Fruit fly (Drosophila melanogaster) whole organism, adult: ENCODE data around the gene CG32650.

ENCODE experiments used
- CG11617 ChIP-seq: fragments of 200-800 bp; sonication (Bioruptor generic); optimal IDR thresholded peaks from 2 replicates; lab custom pipeline; 2017; ENCODE audit warnings: mild to moderate bottlenecking, missing biosample characterization, missing genetic modification reagents, missing genetic modification characterization
- CG12768 ChIP-seq: fragments of 200-800 bp; sonication (Bioruptor generic); optimal IDR thresholded peaks from 2 replicates; lab custom pipeline; 2017; ENCODE audit warnings: missing biosample characterization, missing genetic modification characterization, mild to moderate bottlenecking, moderate library complexity, missing genetic modification reagents
- CG14711 ChIP-seq: fragments of 200-800 bp; sonication (Bioruptor generic); optimal IDR thresholded peaks from 2 replicates; lab custom pipeline; 2018; ENCODE audit warnings: missing biosample characterization, mild to moderate bottlenecking, missing genetic modification characterization, moderate library complexity
- CG1620 ChIP-seq: fragments of 200-800 bp; sonication (Bioruptor generic); optimal IDR thresholded peaks from 2 replicates; lab custom pipeline; 2016; ENCODE audit warnings: missing biosample characterization, missing genetic modification characterization
- CG33017 ChIP-seq: fragments of 200-800 bp; sonication (Bioruptor generic); optimal IDR thresholded peaks from 2 replicates; lab custom pipeline; 2018; ENCODE audit warnings: missing biosample characterization, mild to moderate bottlenecking, missing genetic modification characterization, moderate library complexity
- CG5204 ChIP-seq: fragments of 200-800 bp; sonication (Bioruptor generic); optimal IDR thresholded peaks from 2 replicates; lab custom pipeline; 2016; ENCODE audit warnings: missing biosample characterization, missing genetic modification characterization
- CG7045 ChIP-seq: fragments of 200-800 bp; sonication (Bioruptor generic); optimal IDR thresholded peaks from 2 replicates; lab custom pipeline; 2017; ENCODE audit warnings: missing biosample characterization, mild to moderate bottlenecking, missing genetic modification characterization
- CG7101 ChIP-seq: fragments of 200-800 bp; sonication (Bioruptor generic); optimal IDR thresholded peaks from 2 replicates; lab custom pipeline; 2018; ENCODE audit warnings: missing biosample characterization, mild to moderate bottlenecking, missing genetic modification characterization, moderate library complexity
- Clk ChIP-seq: fragments of 200-800 bp; sonication (Bioruptor generic); optimal IDR thresholded peaks from 2 replicates; lab custom pipeline; 2017; ENCODE audit warnings: missing biosample characterization, missing genetic modification characterization
- Crg-1 ChIP-seq: fragments of 200-800 bp; sonication (Bioruptor generic); optimal IDR thresholded peaks from 2 replicates; lab custom pipeline; 2016; ENCODE audit warnings: missing biosample characterization, missing genetic modification characterization
- Hr96 ChIP-seq: fragments of 200-800 bp; sonication (Bioruptor generic); optimal IDR thresholded peaks from 2 replicates; lab custom pipeline; 2016; ENCODE audit warnings: missing biosample characterization, missing genetic modification characterization
- Mnt ChIP-seq: fragments of 200-800 bp; sonication (Bioruptor generic); optimal IDR thresholded peaks from 2 replicates; lab custom pipeline; 2016; ENCODE audit warnings: missing biosample characterization, mild to moderate bottlenecking, missing genetic modification characterization
- bab1 ChIP-seq: fragments of 200-800 bp; sonication (Bioruptor generic); optimal IDR thresholded peaks from 3 replicates; lab custom pipeline; 2019; ENCODE audit warnings: missing biosample characterization, mild to moderate bottlenecking, missing genetic modification characterization, moderate library complexity
- cic ChIP-seq: fragments of 200-800 bp; sonication (Bioruptor generic); optimal IDR thresholded peaks from 2 replicates; lab custom pipeline; 2017; ENCODE audit warnings: missing biosample characterization, mild to moderate bottlenecking, missing genetic modification characterization, moderate library complexity
- cnc ChIP-seq, 2 experiments: fragments of >200 bp; optimal IDR thresholded peaks; 2 replicates each; lab custom pipeline; 2017
- kay ChIP-seq: fragments of 200-800 bp; sonication (Bioruptor generic); peaks from one replicate; lab custom pipeline; 2016; ENCODE audit warnings: missing biosample characterization, missing genetic modification characterization, borderline replicate concordance
- ovo ChIP-seq: fragments of 200-800 bp; sonication (Bioruptor generic); optimal IDR thresholded peaks from 2 replicates; lab custom pipeline; 2016; ENCODE audit warnings: missing biosample characterization, missing genetic modification characterization
- pad ChIP-seq: fragments of 200-800 bp; sonication (Bioruptor generic); optimal IDR thresholded peaks from 3 replicates; lab custom pipeline; 2017; ENCODE audit warnings: missing biosample characterization, missing genetic modification characterization, mild to moderate bottlenecking, moderate library complexity, missing genetic modification reagents
- tj ChIP-seq: fragments of 200-800 bp; sonication (Bioruptor generic); optimal IDR thresholded peaks from 3 replicates; lab custom pipeline; 2017; ENCODE audit warnings: missing biosample characterization, mild to moderate bottlenecking, missing genetic modification characterization, moderate library complexity
- toe ChIP-seq: fragments of 200-800 bp; sonication (Bioruptor generic); optimal IDR thresholded peaks from 2 replicates; lab custom pipeline; 2016; ENCODE audit warnings: missing biosample characterization, missing genetic modification characterization

CG32650 gene

DNA sequence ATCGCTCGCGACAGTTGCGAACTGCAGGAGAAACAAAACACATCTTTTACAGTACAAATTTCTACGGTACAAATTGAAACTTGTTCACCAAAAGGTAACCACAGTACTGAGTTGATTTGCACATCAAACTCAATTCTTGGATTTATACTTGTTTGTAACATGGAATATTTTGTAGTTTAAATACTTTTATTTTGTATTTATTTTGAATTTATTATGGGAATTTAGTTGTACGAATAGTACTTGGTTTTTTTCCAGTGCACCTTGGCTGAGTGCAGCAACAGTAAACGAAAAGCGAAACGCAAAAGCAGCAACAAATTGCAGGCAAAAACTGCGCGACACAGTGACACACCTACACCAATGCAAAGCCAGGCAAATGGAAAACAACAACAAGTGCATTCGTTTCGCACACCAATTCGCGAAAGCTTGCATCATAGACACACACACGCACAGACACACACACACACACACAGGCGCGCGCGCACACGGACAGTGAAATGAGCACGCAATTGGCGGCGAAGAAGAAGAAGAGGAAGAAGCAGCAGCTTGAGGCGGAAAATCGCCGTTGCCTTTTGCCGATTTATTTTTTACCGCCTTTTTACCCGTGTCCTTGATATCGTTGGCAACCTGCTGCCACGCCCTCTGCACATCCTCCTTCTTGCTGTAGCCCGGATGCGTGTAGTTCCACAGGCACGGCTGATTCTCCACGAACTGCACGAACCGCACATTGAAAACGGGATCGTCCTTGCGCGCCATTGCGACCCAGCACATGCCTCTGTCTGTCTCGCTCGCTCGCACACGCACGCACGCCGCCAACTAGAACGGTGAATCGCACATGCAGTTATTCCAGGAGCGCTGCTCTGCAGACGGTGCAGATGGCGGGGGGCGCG is 6.8 kb upstream of the CG32650 start:
- peak; percentile 60 for TF ChIP-seq CG7101 (tag; lab: Kevin White, UChicago)
- no peak for TF ChIP-seq CG5204 (GFP tag; lab: Kevin White, UChicago)
- peak; percentile 49 for TF ChIP-seq pad
- peak; percentile 52 for TF ChIP-seq bab1
- peak; percentile 46 for TF ChIP-seq CG14711 (tag; lab: Kevin White, UChicago)
- peak; percentile 91 for TF ChIP-seq Mnt (GFP tag; lab: Kevin White, UChicago)
- peak; percentile 7 for TF ChIP-seq cic
- no peak for TF ChIP-seq Clk (GFP tag; lab: Kevin White, UChicago)
- peak; percentile 33 for TF ChIP-seq CG33017 (tag; lab: Kevin White, UChicago)
- peak; percentile 97 for TF ChIP-seq ovo
- TF ChIP-seq CG7045 (GFP tag; lab: Kevin White, UChicago): no peak

DNA sequence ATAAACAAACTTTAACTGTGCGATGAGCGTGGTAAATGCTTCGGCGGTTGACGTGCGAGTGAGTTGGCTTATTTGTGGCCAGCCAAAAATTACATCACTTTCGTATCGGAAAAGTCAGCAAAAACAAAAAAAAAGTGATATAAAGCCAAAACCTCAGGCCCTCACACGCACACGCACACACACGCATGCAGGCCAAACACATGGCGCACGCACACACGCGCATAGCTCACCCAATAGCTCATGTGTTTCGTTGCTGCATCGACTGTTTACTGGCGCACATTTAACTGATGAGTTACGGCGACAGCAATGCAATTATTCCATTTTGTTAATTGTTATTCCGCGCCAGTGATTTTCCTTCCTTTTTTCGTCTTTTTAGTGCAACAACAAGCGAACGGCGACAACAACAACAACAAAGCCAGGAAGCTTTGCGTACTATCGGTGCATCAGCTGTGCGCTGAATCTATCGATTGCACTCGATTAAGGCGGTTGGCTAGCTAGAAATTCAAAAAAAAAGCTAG is 4.7 kb upstream of the CG32650 start, which contains the start of gene Flad1:
Gene Flad1 (minus strand): TSS at position 418 of the 518 bp plus-strand sequence.
- TF ChIP-seq Hr96 (GFP tag; lab: Kevin White, UChicago) (no peak), CG5204 (GFP tag; lab: Kevin White, UChicago) (no peak), Mnt (GFP tag; lab: Kevin White, UChicago) (peak; percentile 96), toe (GFP tag; lab: Kevin White, UChicago) (no peak), pad (peak; percentile 10), bab1 (peak; percentile 58), CG11617 (GFP tag; lab: Kevin White, UChicago) (peak; percentile 13), tj (GFP tag; lab: Kevin White, UChicago) (peak; percentile 86), CG12768 (GFP tag; lab: Kevin White, UChicago) (peak; percentile 20), Crg-1 (GFP tag; lab: Kevin White, UChicago) (no peak), CG33017 (tag; lab: Kevin White, UChicago) (no peak), cic (peak; percentile 41), ovo (no peak)

DNA sequence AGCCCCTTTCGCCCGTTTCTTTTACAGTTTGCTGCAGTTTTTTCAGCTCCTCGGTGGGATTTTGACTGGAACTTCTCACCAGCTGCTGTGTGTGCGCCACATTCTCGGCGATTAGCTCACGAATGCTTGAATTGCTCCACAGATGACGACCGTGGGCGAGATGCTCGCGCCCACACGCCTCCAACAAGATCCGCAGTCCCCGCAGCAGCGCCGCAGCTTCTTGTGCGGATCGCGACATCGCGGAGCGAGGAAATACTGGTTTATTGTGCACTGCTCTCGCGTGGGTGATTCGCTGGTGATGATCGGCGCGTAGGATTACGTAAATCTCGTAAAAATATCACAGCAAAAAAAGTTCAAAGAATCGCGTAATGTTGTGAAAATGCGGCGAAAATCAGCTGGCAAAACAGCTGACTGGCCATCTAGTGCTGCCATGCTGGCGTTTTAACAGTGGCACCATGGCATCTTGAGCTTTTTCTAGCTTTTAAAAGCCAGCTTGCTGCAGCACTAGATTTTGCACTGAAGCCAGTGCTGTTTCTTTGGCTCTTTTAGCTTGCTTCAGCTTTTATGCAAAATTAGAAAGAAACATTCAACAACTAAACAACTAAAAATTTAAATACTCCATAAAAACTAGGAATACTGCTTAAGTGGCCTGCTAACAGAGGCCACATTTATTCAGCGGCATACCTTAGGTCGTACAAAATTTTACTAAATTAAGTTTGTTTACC is 2.4 kb upstream of the CG32650 start, which contains the start of gene Coq8:
Gene Coq8 (minus strand): TSS at position 397 of the 725 bp plus-strand sequence.
- no peak for TF ChIP-seq CG7045 (GFP tag; lab: Kevin White, UChicago)
- peak; percentile 55 for TF ChIP-seq bab1
- TF ChIP-seq tj (GFP tag; lab: Kevin White, UChicago): peak; percentile 18
- TF ChIP-seq CG1620 (GFP tag; lab: Kevin White, UChicago): no peak
- no peak for TF ChIP-seq Clk (GFP tag; lab: Kevin White, UChicago)
- no peak for TF ChIP-seq Hr96 (GFP tag; lab: Kevin White, UChicago)
- no peak for TF ChIP-seq CG5204 (GFP tag; lab: Kevin White, UChicago)
- no peak for TF ChIP-seq kay

DNA sequence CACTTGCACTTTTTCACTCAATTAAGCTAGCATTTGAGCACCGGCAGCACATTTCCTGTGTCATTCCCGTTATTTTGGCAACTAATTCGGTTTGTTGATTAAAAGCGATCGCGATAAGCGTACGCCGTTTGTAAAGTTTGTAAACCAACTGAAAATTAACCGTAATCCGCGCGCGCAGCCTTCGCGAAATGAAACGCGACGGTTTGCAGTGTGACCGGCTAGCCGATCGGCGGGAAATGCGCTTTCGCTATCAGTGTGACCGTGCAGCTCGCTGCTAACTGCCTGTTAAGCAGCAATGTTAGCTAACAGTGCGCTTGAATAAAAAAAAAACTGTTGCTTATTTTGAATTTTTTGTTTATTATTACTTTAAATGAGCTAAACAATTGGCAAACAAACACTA is 1.3 kb downstream of the CG32650 start, which contains the start of gene Pde9:
Gene Pde9 (minus strand): TSS at position 178 of the 400 bp plus-strand sequence.
- TF ChIP-seq ovo: peak; percentile 49
- no peak for TF ChIP-seq cnc (optimal IDR thresholded peaks at IDR 0.05; lab: Kevin White, UChicago)
- peak; percentile 21 for TF ChIP-seq bab1

DNA sequence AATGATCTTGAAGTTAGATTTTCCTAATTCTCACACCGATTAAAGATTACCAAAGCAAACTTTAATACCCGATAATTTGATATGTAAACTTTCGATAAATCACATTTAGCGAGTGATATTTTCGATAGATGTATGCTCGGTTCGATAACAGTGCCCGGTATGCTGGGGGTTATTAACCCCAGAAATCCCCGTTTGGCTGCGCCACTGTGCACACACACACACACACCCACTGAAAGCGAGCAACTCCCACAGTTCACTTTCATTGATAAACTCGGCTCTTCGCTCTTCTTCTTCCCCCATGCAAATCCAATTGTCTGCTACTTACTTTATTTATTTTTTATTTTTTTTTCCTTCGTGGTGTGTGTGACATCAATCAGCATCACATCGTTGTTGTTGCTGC is 2.1 kb downstream of the CG32650 start:
- TF ChIP-seq tj (GFP tag; lab: Kevin White, UChicago) (no peak), bab1 (no peak), CG1620 (GFP tag; lab: Kevin White, UChicago) (no peak), CG7045 (GFP tag; lab: Kevin White, UChicago) (no peak), CG12768 (GFP tag; lab: Kevin White, UChicago) (no peak), Clk (GFP tag; lab: Kevin White, UChicago) (no peak), pad (no peak), ovo (no peak)

DNA sequence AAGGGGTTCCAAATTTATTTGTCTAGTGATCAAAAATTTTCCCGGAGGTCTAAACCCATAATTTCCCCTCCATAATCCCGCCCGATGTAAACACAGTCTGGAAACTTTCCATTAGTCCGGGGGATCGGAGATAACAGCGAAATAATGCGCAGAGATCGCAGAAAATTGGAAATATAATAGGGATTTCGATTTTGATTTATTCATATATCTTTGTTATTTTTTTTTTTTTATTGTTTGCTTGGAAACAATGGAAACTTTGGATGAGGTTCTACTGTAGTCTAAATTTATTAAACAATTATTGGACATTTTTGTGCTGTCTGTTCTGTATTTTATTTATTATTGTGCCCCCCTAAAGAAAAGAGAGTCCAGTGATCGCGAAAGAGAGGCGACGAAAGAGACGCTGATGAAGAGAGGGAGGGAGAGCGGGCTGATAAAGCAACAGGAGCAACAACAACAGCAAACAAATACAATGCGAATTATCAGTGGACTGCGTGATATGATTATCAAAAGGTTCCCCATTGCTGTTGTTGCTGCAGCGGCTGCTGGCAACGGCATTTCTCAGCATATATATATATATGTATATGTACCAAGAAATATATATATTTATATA is 3.2 kb downstream of the CG32650 start:
- TF ChIP-seq CG7101 (tag; lab: Kevin White, UChicago) (no peak), tj (GFP tag; lab: Kevin White, UChicago) (peak; percentile 12)
